Fruit fly (Drosophila melanogaster) whole organism: ENCODE measurements around the gene Sfp24Ba.

Experiments used
- CG8478 ChIP-seq: fragments of >200 bp; optimal IDR thresholded peaks from 2 replicates; lab custom pipeline; 2018; ENCODE audit warnings: inconsistent platforms
- Dll ChIP-seq: fragments of >200 bp; optimal IDR thresholded peaks from 2 replicates; lab custom pipeline; 2017
- EcR ChIP-seq, 2 experiments: fragments of >200 bp; optimal IDR thresholded peaks; 2 replicates each; lab custom pipeline; 2017; ENCODE audit warnings: missing biosample characterization in 2 of 2, missing genetic modification characterization in 2 of 2, missing genetic modification reagents in 2 of 2
- pan ChIP-seq: fragments of >200 bp; optimal IDR thresholded peaks from 2 replicates; lab custom pipeline; 2017
- psq ChIP-seq: fragments of >200 bp; optimal IDR thresholded peaks from 2 replicates; lab custom pipeline; 2017
- usp ChIP-seq: fragments of >200 bp; optimal IDR thresholded peaks from 2 replicates; lab custom pipeline; 2017; ENCODE audit warnings: missing biosample characterization, missing genetic modification characterization, mixed read lengths

The Sfp24Ba gene

dm6 chr2L:3629466-3629865 lies 38.9 kb downstream of the Sfp24Ba start:
- TF ChIP-seq CG8478 (lab: Kevin White, UChicago), result no peak

- TF ChIP-seq usp (no peak), pan (no peak), Dll (lab: Kevin White, UChicago) (no peak)
These were observed 39.5 kb downstream of the Sfp24Ba start for dm6 chr2L:3628819-3629218.

dm6 chr2L:3624784-3625183 lies 43.6 kb downstream of the Sfp24Ba start:
- TF ChIP-seq psq (lab: Kevin White, UChicago) (no peak), Dll (lab: Kevin White, UChicago) (no peak), CG8478 (lab: Kevin White, UChicago) (no peak), pan (no peak), EcR (GFP tag; optimal IDR thresholded peaks at IDR 0.05; lab: Kevin White, UChicago) (no peak), usp (no peak)

- no peak for TF ChIP-seq CG8478 (lab: Kevin White, UChicago)
- TF ChIP-seq usp, result no peak
- TF ChIP-seq psq (lab: Kevin White, UChicago), result no peak
- TF ChIP-seq pan, result no peak
- TF ChIP-seq EcR (GFP tag; optimal IDR thresholded peaks at IDR 0.05; lab: Kevin White, UChicago), result no peak
These were observed 46.7 kb downstream of the Sfp24Ba start, which contains the start of gene CG15418 for dm6 chr2L:3621604-3622003. Gene CG15418 (minus strand): TSS chr2L:3621704.

- TF ChIP-seq psq (lab: Kevin White, UChicago), result no peak
- no peak for TF ChIP-seq CG8478 (lab: Kevin White, UChicago)
- no peak for TF ChIP-seq Dll (lab: Kevin White, UChicago)
- TF ChIP-seq pan, result no peak
- no peak for TF ChIP-seq EcR (GFP tag; optimal IDR thresholded peaks at IDR 0.05; lab: Kevin White, UChicago)
- no peak for TF ChIP-seq usp
These were observed 49.5 kb downstream of the Sfp24Ba start, which contains the start of gene Ugt36A1 for dm6 chr2L:3618818-3619362. Gene Ugt36A1 (plus strand): TSS chr2L:3619097.
